Worm (Caenorhabditis elegans): Measurements from ENCODE around the gene K12H6.6.
A peak's percentile ranks its signal among the peaks of the same experiment; 100 is the strongest.

The K12H6.6 gene

DNA sequence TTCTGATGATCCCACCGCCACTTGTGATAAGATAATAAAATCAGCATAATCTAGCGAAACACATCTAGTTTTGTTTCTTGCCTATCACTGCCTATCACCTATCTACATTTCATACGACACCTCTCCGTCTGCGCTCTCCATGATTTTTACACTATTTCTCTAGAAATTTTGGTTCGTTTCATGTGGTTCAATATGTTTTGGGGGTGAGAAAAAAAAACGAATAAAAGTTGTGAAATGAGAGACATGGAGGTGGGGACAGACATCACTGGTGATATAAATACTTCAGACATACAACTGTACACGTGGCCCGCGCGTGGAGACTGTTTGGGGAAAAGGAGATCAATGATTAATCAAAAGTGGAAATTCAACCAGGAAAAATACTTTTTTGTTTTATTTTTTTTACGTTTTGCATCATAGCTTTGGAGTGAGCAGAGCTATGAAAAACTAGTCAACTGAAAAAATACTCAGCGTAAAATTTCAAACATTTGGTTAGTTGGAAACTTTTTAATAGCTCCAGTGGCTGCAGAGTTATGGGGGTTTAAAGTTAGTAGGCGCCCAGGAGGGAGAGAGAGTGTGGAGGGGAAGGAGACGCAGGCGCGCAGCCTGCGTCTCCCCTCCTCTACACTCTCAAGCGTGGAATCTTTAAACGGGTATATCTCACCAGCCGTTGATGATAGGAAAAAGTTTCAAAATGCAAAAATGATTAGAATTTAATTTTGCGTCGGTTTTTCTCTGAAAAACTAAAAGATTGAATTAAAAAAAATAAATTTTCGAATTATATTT lies 28.0 kb downstream of the K12H6.6 start:
- TF ChIP-seq chd-7 (tag; optimal IDR thresholded peaks at IDR 0.05), result no peak
- no peak for TF ChIP-seq nhr-27 (tag; optimal IDR thresholded peaks at IDR 0.05)
- no peak for TF ChIP-seq snpc-4 (GFP tag; optimal IDR thresholded peaks at IDR 0.05)
- no peak for TF ChIP-seq snpc-4 (tag; optimal IDR thresholded peaks at IDR 0.05)
- TF ChIP-seq nhr-80 (tag; optimal IDR thresholded peaks at IDR 0.05), result peak; percentile 75
- TF ChIP-seq mel-28 (tag; optimal IDR thresholded peaks at IDR 0.05; ENCODE audit: borderline replicate concordance), result no peak
- TF ChIP-seq Y53G8AR.9 (GFP tag; conservative IDR thresholded peaks at IDR 0.05), result no peak
- TF ChIP-seq tlf-1 (GFP tag; optimal IDR thresholded peaks at IDR 0.05), result no peak
- no peak for TF ChIP-seq ztf-25 (GFP tag; IDR thresholded peaks at IDR 0.05)
- no peak for TF ChIP-seq F52B5.7 (tag; optimal IDR thresholded peaks at IDR 0.05)
- TF ChIP-seq bed-2 (GFP tag; IDR thresholded peaks at IDR 0.05), result no peak
- no peak for TF ChIP-seq nfya-1 (tag; optimal IDR thresholded peaks at IDR 0.05; ENCODE audit: borderline replicate concordance, insufficient read depth)
- TF ChIP-seq him-1 (tag; optimal IDR thresholded peaks at IDR 0.05), result no peak
- TF ChIP-seq ZK185.1 (tag; optimal IDR thresholded peaks at IDR 0.05; ENCODE audit: poor library complexity, severe bottlenecking), result no peak
- TF ChIP-seq pha-4 (tag; optimal IDR thresholded peaks at IDR 0.05), result no peak
- no peak for TF ChIP-seq F10E7.11 (tag; optimal IDR thresholded peaks at IDR 0.05)
- TF ChIP-seq let-526 (GFP tag; IDR thresholded peaks at IDR 0.05), result no peak
- no peak for TF ChIP-seq B0019.2 (GFP tag; conservative IDR thresholded peaks at IDR 0.05)
- no peak for TF ChIP-seq xnd-1 (tag; optimal IDR thresholded peaks at IDR 0.05)
- TF ChIP-seq hmg-1.2 (GFP tag; IDR thresholded peaks at IDR 0.05), result peak; percentile 91
- TF ChIP-seq cebp-1 (GFP tag; IDR thresholded peaks at IDR 0.05), result no peak
- TF ChIP-seq cebp-1 (tag; optimal IDR thresholded peaks at IDR 0.05), result peak; percentile 44
- no peak for TF ChIP-seq sptf-2 (GFP tag; optimal IDR thresholded peaks at IDR 0.05)
- no peak for TF ChIP-seq attf-6 (GFP tag; IDR thresholded peaks at IDR 0.05)

DNA sequence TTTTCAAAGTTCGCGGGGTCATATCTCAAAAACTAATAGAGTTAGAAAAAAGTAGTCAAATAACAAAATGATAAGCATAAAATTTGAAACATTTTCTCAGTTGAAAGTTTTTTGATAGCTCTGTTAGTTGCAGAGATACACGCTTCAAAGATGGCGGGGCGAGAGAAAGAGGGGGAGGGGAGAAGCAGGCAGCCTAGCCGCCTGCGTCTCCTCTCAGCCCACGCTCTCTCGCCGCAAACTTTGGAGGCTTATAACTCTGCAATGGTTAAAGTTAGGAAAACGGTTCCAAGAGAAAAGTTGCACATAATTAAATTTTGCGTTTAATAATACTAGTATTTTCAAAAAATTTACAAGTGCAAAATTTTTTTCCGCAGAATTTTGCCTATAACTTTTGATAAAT lies 29.3 kb downstream of the K12H6.6 start:
- TF ChIP-seq ceh-79 (tag; optimal IDR thresholded peaks at IDR 0.05) (no peak), nfyb-1 (GFP tag; IDR thresholded peaks at IDR 0.05) (no peak), tbp1 (GFP tag; optimal IDR thresholded peaks at IDR 0.05) (no peak), nhr-27 (tag; optimal IDR thresholded peaks at IDR 0.05) (no peak), zfh-2 (GFP tag; conservative IDR thresholded peaks at IDR 0.05) (peak; percentile 58; the same call in 1 of the 2 replicates), Y95B8A.8 (GFP tag; IDR thresholded peaks at IDR 0.05) (no peak), hmg-1.2 (GFP tag; IDR thresholded peaks at IDR 0.05) (peak; percentile 55)

DNA sequence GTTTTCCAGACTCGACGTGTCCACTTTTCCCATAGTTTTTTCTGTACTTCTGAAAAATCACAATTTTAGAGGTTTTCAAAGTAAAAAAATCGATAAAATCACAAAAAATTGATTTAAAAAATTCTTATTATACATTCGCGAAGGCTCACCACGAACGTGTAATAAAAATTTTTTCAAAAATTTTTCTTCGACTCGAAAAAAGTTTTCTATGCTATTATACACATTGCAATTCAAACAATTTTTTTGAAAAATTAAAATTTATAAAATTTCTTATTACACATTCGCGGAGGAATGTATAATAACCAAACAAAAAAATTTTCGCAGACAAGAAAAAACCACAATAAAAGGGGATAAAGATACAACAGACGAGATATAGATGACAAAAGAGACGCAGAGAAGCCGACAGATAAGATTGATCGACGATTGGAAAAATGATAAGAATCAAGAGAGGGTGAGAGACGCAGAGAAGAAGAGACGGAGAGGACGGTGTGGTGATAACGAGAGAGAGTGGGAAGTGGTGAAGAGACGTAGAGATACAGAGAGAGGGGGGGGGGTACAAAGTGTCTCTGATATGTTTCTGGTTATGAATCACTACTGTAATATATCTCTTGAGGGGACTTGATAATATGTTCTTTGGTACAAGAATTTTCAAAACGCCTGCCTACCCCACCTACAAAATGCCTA lies 30.3 kb downstream of the K12H6.6 start, which contains the start of gene nhr-119:
TSS of gene nhr-119 (minus strand) at position 51 of the 684 bp plus-strand sequence.
- TF ChIP-seq tbp1 (GFP tag; optimal IDR thresholded peaks at IDR 0.05), result peak; percentile 15
- TF ChIP-seq aptf-2 (GFP tag; conservative IDR thresholded peaks at IDR 0.05), result no peak
- no peak for TF ChIP-seq nfya-1 (tag; optimal IDR thresholded peaks at IDR 0.05; ENCODE audit: borderline replicate concordance, insufficient read depth)
- TF ChIP-seq somi-1 (GFP tag; optimal IDR thresholded peaks at IDR 0.05), result no peak
- TF ChIP-seq repo-1 (tag; optimal IDR thresholded peaks at IDR 0.05), result no peak
- TF ChIP-seq madf-8 (GFP tag; conservative IDR thresholded peaks at IDR 0.05), result no peak
- no peak for TF ChIP-seq lin-26 (GFP tag; IDR thresholded peaks at IDR 0.05)
- TF ChIP-seq pbrm-1 (GFP tag; IDR thresholded peaks at IDR 0.05), result no peak
- peak; percentile 48; the same call in 1 of the 2 replicates for TF ChIP-seq dox-1 (GFP tag; IDR thresholded peaks at IDR 0.05)
- TF ChIP-seq madf-3 (GFP tag; IDR thresholded peaks at IDR 0.05), result no peak
- no peak for TF ChIP-seq egl-44 (GFP tag; IDR thresholded peaks at IDR 0.05)
- TF ChIP-seq F33H1.4 (GFP tag; IDR thresholded peaks at IDR 0.05), result no peak
- TF ChIP-seq nfyb-1 (GFP tag; IDR thresholded peaks at IDR 0.05), result 0 out of 2 replicates have a peak, but pooled peaks have one; percentile 24
- peak; percentile 75 for TF ChIP-seq lin-40 (tag; optimal IDR thresholded peaks at IDR 0.05)
- TF ChIP-seq lin-54 (GFP tag; optimal IDR thresholded peaks at IDR 0.05), result no peak
- TF ChIP-seq ztf-22 (GFP tag; optimal IDR thresholded peaks at IDR 0.05), result no peak
- TF ChIP-seq C17E4.6 (GFP tag; IDR thresholded peaks at IDR 0.05), result no peak
- peak; percentile 5 for TF ChIP-seq chd-7 (tag; optimal IDR thresholded peaks at IDR 0.05)
- TF ChIP-seq lir-1 (GFP tag; conservative IDR thresholded peaks at IDR 0.05), result no peak

All from whole organism, young adult.